Worm (Caenorhabditis elegans): ENCODE measurements around the gene epic-3.
A peak's percentile ranks its signal among the peaks of the same experiment; 100 is the strongest.

The epic-3 gene

DNA sequence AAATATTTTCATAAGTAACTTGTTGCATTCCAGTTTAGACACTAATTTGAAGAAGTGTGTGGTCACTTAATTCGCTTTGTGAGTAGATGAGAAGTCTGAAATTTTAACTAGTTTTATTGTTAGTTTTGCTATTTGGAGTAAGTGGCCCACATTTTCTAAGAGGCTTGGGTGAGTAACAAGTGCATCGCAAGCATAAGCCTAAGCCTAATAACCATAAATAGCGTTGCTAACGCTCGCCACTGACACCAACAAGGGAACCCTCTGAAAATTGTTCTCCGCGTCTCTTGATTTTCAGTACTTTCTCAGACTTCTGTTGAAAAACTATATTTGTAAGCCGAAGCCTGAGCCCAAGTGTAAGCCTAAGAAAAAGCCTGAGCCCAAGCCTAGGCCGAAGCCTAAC, at the start of gene epic-3:
Gene epic-3 (minus strand): TSS at position 101 of the 400 bp plus-strand sequence.
- TF ChIP-seq ces-1 (GFP tag; optimal IDR thresholded peaks at IDR 0.05) (no peak), gei-8 (GFP tag; optimal IDR thresholded peaks at IDR 0.05) (no peak), zfp-3 (GFP tag; conservative IDR thresholded peaks at IDR 0.05) (0 out of 2 replicates have a peak, but pooled peaks have one; percentile 7)

DNA sequence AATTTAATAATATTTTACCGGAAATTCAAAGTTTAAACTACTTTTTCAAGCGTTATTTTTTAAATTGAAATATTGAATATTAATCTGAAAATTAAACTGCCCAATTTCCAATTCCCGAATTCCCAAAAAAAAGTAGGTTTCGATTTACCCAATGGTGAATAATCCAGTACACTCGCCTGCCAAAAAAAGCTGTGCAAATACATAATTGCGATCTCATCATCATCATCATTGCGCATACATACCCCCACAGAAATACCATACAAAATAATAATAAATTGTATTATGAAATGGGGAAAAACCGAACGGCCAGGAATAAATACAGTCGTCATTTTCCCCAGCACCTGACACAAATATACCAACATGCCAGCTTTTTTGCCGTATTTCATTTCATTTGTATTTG, 47.7 kb upstream of the epic-3 start, which contains the start of gene Y41D4A.1:
Gene Y41D4A.1 (plus strand): TSS at position 301 of the 400 bp plus-strand sequence.
- TF ChIP-seq hmg-1.1 (GFP tag; IDR thresholded peaks at IDR 0.05) (no peak), nhr-111 (GFP tag; optimal IDR thresholded peaks at IDR 0.05) (no peak), daf-12 (tag; optimal IDR thresholded peaks at IDR 0.05) (no peak), mdl-1 (tag; optimal IDR thresholded peaks at IDR 0.05) (no peak)

DNA sequence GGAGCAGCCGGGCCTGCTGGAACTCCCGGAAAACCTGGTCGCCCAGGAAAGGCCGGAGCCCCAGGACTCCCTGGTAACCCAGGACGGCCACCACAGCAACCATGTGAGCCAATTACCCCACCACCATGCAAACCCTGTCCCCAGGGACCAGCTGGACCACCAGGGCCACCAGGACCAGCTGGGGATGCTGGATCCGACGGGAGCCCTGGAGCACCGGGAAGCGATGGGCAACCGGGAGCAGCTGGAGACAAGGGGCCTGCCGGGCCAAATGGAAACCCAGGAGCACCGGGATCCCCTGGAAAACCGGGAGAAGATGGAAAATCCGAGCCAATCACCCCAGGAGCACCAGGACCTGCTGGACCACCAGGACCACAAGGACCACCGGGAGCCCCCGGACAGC, 44.9 kb upstream of the epic-3 start:
- TF ChIP-seq set-16 (GFP tag; IDR thresholded peaks at IDR 0.05) (peak; percentile 98), pha-4 (GFP tag; IDR thresholded peaks at IDR 0.05) (peak; percentile 20; the same call in 1 of the 2 replicates), pha-4 (tag; optimal IDR thresholded peaks at IDR 0.05) (no peak), lin-38 (GFP tag; IDR thresholded peaks at IDR 0.05) (no peak), aha-1 (tag) (peak; percentile 19), madf-5 (GFP tag; IDR thresholded peaks at IDR 0.05) (0 out of 4 replicates have a peak, but pooled peaks of 1 of the 2 experiments have one; percentile 11), egl-43 (GFP tag; IDR thresholded peaks at IDR 0.05) (peak; percentile 50; the same call in 1 of the 2 replicates), spr-3 (GFP tag; optimal IDR thresholded peaks at IDR 0.05) (peak; percentile 10), lim-7 (GFP tag; IDR thresholded peaks at IDR 0.05) (no peak)

DNA sequence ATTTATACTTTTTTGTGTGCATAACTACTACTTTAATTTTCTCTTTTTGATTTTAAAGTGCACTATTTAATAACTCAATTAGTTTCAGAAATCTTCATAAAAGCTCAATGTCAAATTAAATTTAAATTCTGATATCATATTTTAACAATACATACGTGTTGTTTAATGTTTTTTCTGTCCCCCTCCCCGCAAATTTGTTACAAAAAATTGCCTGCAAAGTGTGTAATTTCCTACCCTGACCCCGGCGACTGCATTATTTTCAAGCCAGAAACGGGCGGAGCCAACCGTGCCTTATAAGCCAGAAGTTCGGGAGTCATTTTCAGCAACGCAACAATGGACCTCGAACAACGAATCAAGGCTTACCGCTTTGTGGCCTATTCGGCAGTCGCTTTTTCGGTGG, 44.1 kb upstream of the epic-3 start, which contains the start of gene col-108:
Gene col-108 (plus strand): TSS at position 301 of the 400 bp plus-strand sequence.
- TF ChIP-seq ceh-20 (GFP tag; IDR thresholded peaks at IDR 0.05), result no peak

DNA sequence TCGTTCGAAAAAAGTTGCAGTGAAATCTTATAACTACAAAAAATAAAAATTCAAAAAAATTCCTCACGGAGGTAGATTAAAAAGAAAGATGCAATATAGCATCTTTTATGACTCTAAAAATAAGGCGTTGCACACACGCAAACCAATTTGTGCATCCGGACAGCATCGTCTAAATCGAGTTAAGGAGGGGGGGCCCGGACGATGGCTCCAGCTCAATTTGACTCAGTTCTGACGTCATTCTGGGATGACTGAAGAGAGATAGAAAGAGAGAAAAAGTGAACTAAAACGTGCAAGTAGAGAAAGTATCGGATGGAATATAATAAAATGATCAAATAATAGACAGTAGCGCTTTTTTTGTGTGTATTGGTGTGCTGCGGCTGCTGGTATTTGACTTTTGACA, 41.8 kb upstream of the epic-3 start:
- TF ChIP-seq Y75B8A.6 (GFP tag; IDR thresholded peaks at IDR 0.05), result no peak
- peak; percentile 76 for TF ChIP-seq ctbp-1 (GFP tag; IDR thresholded peaks at IDR 0.05)
- 0 out of 2 replicates have a peak, but pooled peaks have one; percentile 17 for TF ChIP-seq dmd-6 (GFP tag; IDR thresholded peaks at IDR 0.05)
- TF ChIP-seq ces-1 (GFP tag; optimal IDR thresholded peaks at IDR 0.05), result peak; percentile 93
- peak; percentile 89 for TF ChIP-seq aha-1 (tag)
- no peak for TF ChIP-seq nhr-111 (GFP tag; optimal IDR thresholded peaks at IDR 0.05)
- TF ChIP-seq nhr-11 (tag; optimal IDR thresholded peaks at IDR 0.05), result no peak
- no peak for TF ChIP-seq fos-1 (tag; optimal IDR thresholded peaks at IDR 0.05)
- TF ChIP-seq daf-19 (GFP tag; conservative IDR thresholded peaks at IDR 0.05), result no peak
- peak in 1 of 2 experiments; percentile 58 for TF ChIP-seq lsy-2 (tag; optimal IDR thresholded peaks at IDR 0.05)
- TF ChIP-seq fkh-10 (GFP tag; optimal IDR thresholded peaks at IDR 0.05), result peak; percentile 53
- no peak for TF ChIP-seq ceh-82 (tag; optimal IDR thresholded peaks at IDR 0.05)
- TF ChIP-seq mep-1 (tag; optimal IDR thresholded peaks at IDR 0.05), result peak; percentile 8
- peak in 1 of 2 experiments; percentile 38 for TF ChIP-seq hif-1 (tag; optimal IDR thresholded peaks at IDR 0.05)
- peak; percentile 10 for TF ChIP-seq rbr-2 (tag; optimal IDR thresholded peaks at IDR 0.05)
- peak in 1 of 2 experiments; percentile 27 for TF ChIP-seq mdl-1 (tag; optimal IDR thresholded peaks at IDR 0.05)

DNA sequence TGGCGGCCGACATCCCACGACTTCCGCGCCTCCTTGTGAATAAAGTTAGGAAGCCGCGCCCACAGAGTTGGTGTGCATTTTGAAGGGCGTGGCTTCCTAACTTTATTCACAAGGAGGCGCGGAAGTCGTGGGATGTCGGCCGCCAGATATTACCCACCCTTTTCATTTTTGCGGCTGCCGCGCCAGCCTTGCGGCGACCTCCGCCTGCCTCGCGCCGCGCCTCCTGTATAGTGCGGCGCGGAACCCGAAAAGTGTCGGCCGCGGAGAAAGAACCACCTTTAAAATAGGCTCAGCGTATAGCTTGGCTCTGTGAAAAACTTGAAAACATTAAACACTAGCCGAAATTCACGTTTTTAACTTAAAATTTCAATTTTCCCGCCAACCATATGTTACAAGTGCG, 39.3 kb upstream of the epic-3 start:
- TF ChIP-seq ceh-62 (tag; optimal IDR thresholded peaks at IDR 0.05) (no peak), ceh-20 (GFP tag; IDR thresholded peaks at IDR 0.05) (no peak), dpl-1 (GFP tag; optimal IDR thresholded peaks at IDR 0.05) (no peak), fos-1 (tag; optimal IDR thresholded peaks at IDR 0.05) (no peak), F49E8.2 (tag; optimal IDR thresholded peaks at IDR 0.05; ENCODE audit: borderline replicate concordance) (peak; percentile 82), lin-38 (GFP tag; IDR thresholded peaks at IDR 0.05) (peak; percentile 87), Y105C5A.15 (GFP tag; IDR thresholded peaks at IDR 0.05) (no peak), dmd-9 (GFP tag; IDR thresholded peaks at IDR 0.05) (no peak), lin-13 (GFP tag; optimal IDR thresholded peaks at IDR 0.05) (peak; percentile 5), nhr-25 (tag; optimal IDR thresholded peaks at IDR 0.05; ENCODE audit: borderline replicate concordance, insufficient read depth) (no peak), egl-43 (GFP tag; IDR thresholded peaks at IDR 0.05) (peak; percentile 78), set-16 (GFP tag; IDR thresholded peaks at IDR 0.05) (peak; percentile 93), cey-2 (tag; optimal IDR thresholded peaks at IDR 0.05; ENCODE audit: borderline replicate concordance, insufficient read depth) (no peak), mes-2 (tag; optimal IDR thresholded peaks at IDR 0.05; ENCODE audit: poor library complexity, severe bottlenecking) (no peak), dmd-8 (GFP tag; IDR thresholded peaks at IDR 0.05) (peak; percentile 61; the same call in 1 of the 2 replicates), unc-130 (GFP tag; optimal IDR thresholded peaks at IDR 0.05) (no peak), unc-39 (tag; optimal IDR thresholded peaks at IDR 0.05) (no peak)
